Fruit fly (Drosophila melanogaster) whole organism, wandering third instar larva: Measurements from ENCODE around the gene Rbm13.

Experiments used
- Abd-B ChIP-seq: fragments of >200 bp; optimal IDR thresholded peaks from 2 replicates; lab custom pipeline; 2017; ENCODE audit warnings: missing biosample characterization, missing genetic modification characterization
- Dfd ChIP-seq: fragments of >200 bp; optimal IDR thresholded peaks from 2 replicates; lab custom pipeline; 2017; ENCODE audit warnings: missing biosample characterization, missing genetic modification characterization
- Mio ChIP-seq: sonication (Bioruptor generic); optimal IDR thresholded peaks from 2 replicates; lab custom pipeline; 2016; ENCODE audit warnings: missing biosample characterization, missing genetic modification characterization
- Myc ChIP-seq: fragments of >200 bp; optimal IDR thresholded peaks from 2 replicates; lab custom pipeline; 2017
- OdsH ChIP-seq: fragments of 200-800 bp; sonication (Bioruptor generic); optimal IDR thresholded peaks from 2 replicates; lab custom pipeline; 2016; ENCODE audit warnings: missing biosample characterization, mild to moderate bottlenecking, missing genetic modification characterization
- Sp1 ChIP-seq: fragments of 200-800 bp; sonication (Bioruptor generic); optimal IDR thresholded peaks from 3 replicates; lab custom pipeline; 2019; ENCODE audit warnings: missing biosample characterization, mild to moderate bottlenecking, missing genetic modification characterization, moderate library complexity
- dmrt93B ChIP-seq: fragments of 200-800 bp; sonication (Bioruptor generic); optimal IDR thresholded peaks from 2 replicates; lab custom pipeline; 2018; ENCODE audit warnings: missing biosample characterization, mild to moderate bottlenecking, missing genetic modification characterization
- psq ChIP-seq: fragments of 200-800 bp; sonication (Bioruptor generic); optimal IDR thresholded peaks from 3 replicates; lab custom pipeline; 2017; ENCODE audit warnings: missing biosample characterization, mild to moderate bottlenecking, missing genetic modification characterization, moderate library complexity
- usp ChIP-seq: fragments of >200 bp; optimal IDR thresholded peaks from 2 replicates; lab custom pipeline; 2017; ENCODE audit warnings: missing biosample characterization, missing genetic modification characterization

DNA sequence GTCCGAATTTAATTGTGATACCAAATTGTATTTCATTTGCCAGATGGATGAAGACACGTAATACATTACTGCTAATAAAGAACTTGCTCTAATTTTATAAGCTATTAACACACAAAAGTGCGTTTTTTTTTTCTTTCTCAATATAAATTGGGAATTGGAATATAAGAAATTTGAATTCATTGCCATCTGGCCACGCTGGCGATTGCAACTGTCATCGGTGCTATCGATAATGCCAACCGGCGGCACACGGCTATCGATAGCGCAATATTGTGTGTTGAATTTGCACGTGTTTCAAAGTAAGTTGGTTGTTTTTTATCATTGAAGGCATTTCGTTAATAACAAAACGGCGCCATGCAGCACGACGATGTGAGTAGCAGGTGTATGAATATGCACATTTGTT, at the start of gene Rbm13:
- TF ChIP-seq Abd-B (GFP tag; lab: Kevin White, UChicago), result no peak
- no peak for TF ChIP-seq Sp1 (GFP tag; lab: Kevin White, UChicago)
- TF ChIP-seq Myc (lab: Kevin White, UChicago), result peak; percentile 0
- TF ChIP-seq usp (GFP tag; lab: Kevin White, UChicago), result no peak
- TF ChIP-seq dmrt93B (GFP tag; lab: Kevin White, UChicago), result no peak
- TF ChIP-seq OdsH (GFP tag; lab: Kevin White, UChicago), result no peak
- no peak for TF ChIP-seq Mio (GFP tag; lab: Kevin White, UChicago)
- TF ChIP-seq Dfd (GFP tag; lab: Kevin White, UChicago), result no peak
- no peak for TF ChIP-seq psq (GFP tag; lab: Kevin White, UChicago)
